Fruit fly (Drosophila melanogaster): ENCODE measurements around the gene Yp3.

The Yp3 gene

DNA sequence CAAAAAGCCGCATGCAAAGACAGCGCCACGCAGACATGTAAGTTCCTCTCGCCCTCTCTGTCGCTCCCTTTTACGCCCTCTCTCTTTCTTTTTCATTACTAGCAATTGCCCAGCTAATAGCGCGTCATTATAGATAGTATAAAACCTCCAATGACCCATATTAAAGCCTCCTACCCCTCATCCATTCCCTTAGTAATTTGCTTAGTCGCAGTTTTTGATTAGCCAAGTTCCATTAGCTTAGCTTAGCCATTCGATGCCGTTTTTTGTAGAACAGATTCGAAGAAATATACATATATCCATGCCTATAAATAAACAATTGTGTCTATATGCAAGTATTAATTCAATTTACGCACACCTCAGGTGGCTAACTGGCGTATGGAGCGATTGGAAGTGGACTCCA lies 11.4 kb downstream of the Yp3 start:
- TF ChIP-seq dl (GFP tag; optimal IDR thresholded peaks at IDR 0.05; ENCODE audit: insufficient read depth in 1 of 2, partially characterized antibody in 2 of 2): no peak
- no peak for TF ChIP-seq GATAd (GFP tag; optimal IDR thresholded peaks at IDR 0.05)
- TF ChIP-seq Hnf4 (GFP tag; optimal IDR thresholded peaks at IDR 0.05): no peak
- no peak for TF ChIP-seq br (GFP tag; optimal IDR thresholded peaks at IDR 0.05)
- no peak for TF ChIP-seq Rel (GFP tag; optimal IDR thresholded peaks at IDR 0.05)
- TF ChIP-seq Rel (tag; optimal IDR thresholded peaks at IDR 0.05): no peak
- no peak for TF ChIP-seq Mio (GFP tag; optimal IDR thresholded peaks at IDR 0.05)
- no peak for TF ChIP-seq HLH106 (tag; optimal IDR thresholded peaks at IDR 0.05)
- no peak for TF ChIP-seq jim (GFP tag; optimal IDR thresholded peaks at IDR 0.05)
- no peak for TF ChIP-seq dmrt93B (GFP tag; optimal IDR thresholded peaks at IDR 0.05)
- TF ChIP-seq Sp1 (GFP tag; optimal IDR thresholded peaks at IDR 0.05): no peak
- no peak for TF ChIP-seq Dfd (GFP tag; optimal IDR thresholded peaks at IDR 0.05)
- TF ChIP-seq usp (GFP tag; optimal IDR thresholded peaks at IDR 0.05): no peak
- no peak for TF ChIP-seq psq (GFP tag; optimal IDR thresholded peaks at IDR 0.05)
- TF ChIP-seq Hr78 (GFP tag; optimal IDR thresholded peaks at IDR 0.05): no peak
- no peak for TF ChIP-seq Jra (GFP tag; optimal IDR thresholded peaks at IDR 0.05)
- TF ChIP-seq Abd-B (GFP tag; optimal IDR thresholded peaks at IDR 0.05): no peak
- no peak for TF ChIP-seq CG32264 (GFP tag; optimal IDR thresholded peaks at IDR 0.05)
- no peak for TF ChIP-seq brk (GFP tag; optimal IDR thresholded peaks at IDR 0.05)
- no peak for TF ChIP-seq dsf (GFP tag; optimal IDR thresholded peaks at IDR 0.05; ENCODE audit: borderline replicate concordance)

DNA sequence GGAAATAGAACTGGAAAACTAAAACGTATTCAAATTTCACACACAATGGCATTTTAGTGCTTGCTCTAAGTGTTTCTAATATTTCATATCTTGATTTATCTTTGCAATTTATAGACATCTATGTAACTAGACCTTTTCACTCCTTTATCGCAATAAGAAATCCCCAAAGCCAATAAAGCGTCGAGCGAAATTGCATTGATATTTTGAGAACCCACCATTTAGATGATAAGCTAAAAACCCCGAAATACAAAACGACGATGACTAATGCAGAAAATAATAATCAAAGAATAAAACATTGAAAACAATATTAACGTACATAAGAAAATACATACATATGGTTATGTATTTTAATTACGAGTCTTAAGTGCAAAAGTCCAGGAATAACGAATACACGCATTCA lies 19.2 kb downstream of the Yp3 start:
- TF ChIP-seq Rel (GFP tag; optimal IDR thresholded peaks at IDR 0.05): no peak
- peak; percentile 91 for TF ChIP-seq Rel (tag; optimal IDR thresholded peaks at IDR 0.05)
- no peak for TF ChIP-seq tai (GFP tag; optimal IDR thresholded peaks at IDR 0.05)
- TF ChIP-seq jim (GFP tag; optimal IDR thresholded peaks at IDR 0.05): no peak
- no peak for TF ChIP-seq sv (GFP tag; optimal IDR thresholded peaks at IDR 0.05)

DNA sequence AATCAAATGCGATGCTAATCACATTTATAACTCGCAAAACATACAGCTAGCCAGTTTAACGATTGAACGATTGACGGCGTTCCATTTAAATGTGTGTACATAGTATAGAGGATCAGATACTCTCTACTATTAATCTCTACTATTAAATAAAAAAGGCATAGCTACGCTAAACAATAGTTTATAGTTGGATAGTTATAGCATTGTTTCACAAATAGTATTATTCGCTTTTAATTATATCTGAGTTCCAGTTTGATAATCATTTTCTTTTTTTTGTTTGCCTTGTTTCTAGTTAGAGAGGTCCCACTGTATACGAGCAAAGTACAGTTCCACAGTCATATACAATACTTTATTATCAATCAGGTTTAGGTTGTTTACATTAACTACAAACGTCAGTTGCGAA lies 20.4 kb downstream of the Yp3 start:
- TF ChIP-seq foxo (GFP tag; optimal IDR thresholded peaks at IDR 0.05): no peak
- no peak for TF ChIP-seq Rel (GFP tag; optimal IDR thresholded peaks at IDR 0.05)
- TF ChIP-seq Rel (tag; optimal IDR thresholded peaks at IDR 0.05): no peak
- peak; percentile 35 for TF ChIP-seq fru (GFP tag; optimal IDR thresholded peaks at IDR 0.05)
- TF ChIP-seq Hnf4 (GFP tag; optimal IDR thresholded peaks at IDR 0.05): peak; percentile 73
- no peak for TF ChIP-seq Dfd (GFP tag; optimal IDR thresholded peaks at IDR 0.05)
- no peak for TF ChIP-seq Dif (GFP tag; optimal IDR thresholded peaks at IDR 0.05; ENCODE audit: partially characterized antibody)
- TF ChIP-seq N (GFP tag; optimal IDR thresholded peaks at IDR 0.05): no peak
- peak; percentile 25 for TF ChIP-seq h (GFP tag; optimal IDR thresholded peaks at IDR 0.05)
- TF ChIP-seq Hr83 (GFP tag; optimal IDR thresholded peaks at IDR 0.05; ENCODE audit: poor library complexity, severe bottlenecking): no peak
- TF ChIP-seq Sp1 (GFP tag; optimal IDR thresholded peaks at IDR 0.05): peak; percentile 4
- TF ChIP-seq br (GFP tag; optimal IDR thresholded peaks at IDR 0.05): no peak

DNA sequence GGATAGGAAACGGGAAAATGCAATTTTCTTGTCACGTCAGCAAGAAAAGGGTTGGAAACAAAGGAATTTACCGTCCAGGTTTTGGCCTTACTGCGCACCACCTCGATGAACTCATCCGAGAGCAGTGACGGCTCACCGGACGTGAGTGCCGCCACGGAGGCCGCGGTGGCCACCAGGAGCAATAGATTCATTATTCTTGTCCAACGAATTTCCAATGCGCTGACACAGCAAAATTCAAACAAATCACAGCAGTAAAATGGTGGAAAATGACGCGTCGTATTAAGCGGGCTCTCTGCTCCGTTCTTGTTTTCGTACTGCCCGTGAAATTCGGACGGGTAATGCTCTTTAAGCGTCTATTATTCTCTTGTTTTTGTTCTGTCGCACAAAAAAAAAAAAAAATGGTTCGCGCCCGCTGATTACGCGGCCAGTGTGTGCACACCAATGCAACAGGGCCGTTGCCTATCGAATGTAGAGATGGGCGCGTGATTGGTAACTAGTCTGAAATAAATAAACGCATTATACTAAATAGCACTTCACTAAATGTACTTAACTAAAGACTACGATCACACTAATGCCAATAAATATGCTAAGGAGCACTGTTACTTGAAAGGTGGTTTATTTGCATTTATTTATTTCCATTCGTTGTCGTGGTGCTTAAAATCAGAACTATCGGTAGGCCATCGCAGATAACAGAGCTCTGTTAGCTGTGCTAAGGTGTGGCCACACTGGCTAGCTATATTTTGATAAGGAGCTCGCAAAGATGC lies 22.6 kb downstream of the Yp3 start, which contains the start of the genes CtsB and amrt:
TSS of gene CtsB (minus strand) at position 432 of the 764 bp plus-strand sequence.
TSS of gene amrt (plus strand) at position 721 of the 764 bp plus-strand sequence.
- peak; percentile 47 for TF ChIP-seq CrebA (GFP tag; optimal IDR thresholded peaks at IDR 0.05; ENCODE audit: borderline replicate concordance)
- TF ChIP-seq Vsx2 (GFP tag; optimal IDR thresholded peaks at IDR 0.05; ENCODE audit: partially characterized antibody): no peak
- peak; percentile 38 for TF ChIP-seq GATAd (GFP tag; optimal IDR thresholded peaks at IDR 0.05)
- TF ChIP-seq CG9705 (GFP tag; optimal IDR thresholded peaks at IDR 0.05): peak; percentile 57
- TF ChIP-seq Hr83 (GFP tag; optimal IDR thresholded peaks at IDR 0.05; ENCODE audit: poor library complexity, severe bottlenecking): no peak
- no peak for TF ChIP-seq Mio (GFP tag; optimal IDR thresholded peaks at IDR 0.05)
- TF ChIP-seq CG32264 (GFP tag; optimal IDR thresholded peaks at IDR 0.05): no peak
- TF ChIP-seq N (GFP tag; optimal IDR thresholded peaks at IDR 0.05): no peak
- no peak for TF ChIP-seq Abd-B (GFP tag; optimal IDR thresholded peaks at IDR 0.05)
- TF ChIP-seq usp (GFP tag; optimal IDR thresholded peaks at IDR 0.05): no peak
- TF ChIP-seq jim (GFP tag; optimal IDR thresholded peaks at IDR 0.05): peak; percentile 58
- no peak for TF ChIP-seq sv (GFP tag; optimal IDR thresholded peaks at IDR 0.05)
- TF ChIP-seq woc (GFP tag; optimal IDR thresholded peaks at IDR 0.05): peak; percentile 93
- TF ChIP-seq foxo (GFP tag; optimal IDR thresholded peaks at IDR 0.05): peak in 1 of 2 experiments; percentile 69
- TF ChIP-seq dmrt93B (GFP tag; optimal IDR thresholded peaks at IDR 0.05): peak; percentile 55
- peak; percentile 45 for TF ChIP-seq br (GFP tag; optimal IDR thresholded peaks at IDR 0.05)
- peak; percentile 65 for TF ChIP-seq fru (GFP tag; optimal IDR thresholded peaks at IDR 0.05)
- TF ChIP-seq dsf (GFP tag; optimal IDR thresholded peaks at IDR 0.05; ENCODE audit: borderline replicate concordance): no peak
- peak; percentile 64 for TF ChIP-seq HLH106 (tag; optimal IDR thresholded peaks at IDR 0.05)
- TF ChIP-seq pan (optimal IDR thresholded peaks at IDR 0.05): no peak
- TF ChIP-seq Hnf4 (GFP tag; optimal IDR thresholded peaks at IDR 0.05): peak; percentile 64
- TF ChIP-seq dl (GFP tag; optimal IDR thresholded peaks at IDR 0.05; ENCODE audit: insufficient read depth in 1 of 2, partially characterized antibody in 2 of 2): no peak
- TF ChIP-seq Myc (optimal IDR thresholded peaks at IDR 0.05): peak; percentile 7
- no peak for TF ChIP-seq Rel (GFP tag; optimal IDR thresholded peaks at IDR 0.05)
- peak; percentile 48 for TF ChIP-seq Rel (tag; optimal IDR thresholded peaks at IDR 0.05)
- TF ChIP-seq OdsH (GFP tag; optimal IDR thresholded peaks at IDR 0.05): peak; percentile 31
- peak; percentile 55 for TF ChIP-seq rgr (GFP tag; optimal IDR thresholded peaks at IDR 0.05)
- peak; percentile 75 for TF ChIP-seq Sp1 (GFP tag; optimal IDR thresholded peaks at IDR 0.05)
- TF ChIP-seq lola (GFP tag; optimal IDR thresholded peaks at IDR 0.05): no peak
- TF ChIP-seq Dfd (GFP tag; optimal IDR thresholded peaks at IDR 0.05): no peak
- no peak for TF ChIP-seq brk (GFP tag; optimal IDR thresholded peaks at IDR 0.05)
- no peak for TF ChIP-seq Hr78 (GFP tag; optimal IDR thresholded peaks at IDR 0.05)
- TF ChIP-seq Jra (GFP tag; optimal IDR thresholded peaks at IDR 0.05): peak; percentile 48
- TF ChIP-seq tai (GFP tag; optimal IDR thresholded peaks at IDR 0.05): peak; percentile 46
- no peak for TF ChIP-seq Dif (GFP tag; optimal IDR thresholded peaks at IDR 0.05; ENCODE audit: partially characterized antibody)
- TF ChIP-seq ey (GFP tag; optimal IDR thresholded peaks at IDR 0.05): peak; percentile 57

All from whole organism, wandering third instar larva.